Worm (Caenorhabditis elegans) whole organism, L2 larva: ENCODE results near the gene clec-183.

Source experiments
- ama-1 ChIP-seq: fragments of 150-350 bp; optimal IDR thresholded peaks from 2 replicates; lab custom pipeline; 2018; ENCODE audit warnings: inconsistent platforms
- blmp-1 ChIP-seq: sonication (generic microtip); optimal IDR thresholded peaks from 2 replicates; lab custom pipeline; 2017; ENCODE audit warnings: missing genetic modification characterization, mild to moderate bottlenecking, missing compliant biosample characterization, antibody characterized with exemption, moderate library complexity; ENCODE audit not compliant: insufficient read depth
- elt-3 ChIP-seq: sonication (generic microtip); optimal IDR thresholded peaks from 2 replicates; lab custom pipeline; 2017; ENCODE audit warnings: missing biosample characterization, missing genetic modification characterization
- nhr-11 ChIP-seq: fragments of 150-350 bp; optimal IDR thresholded peaks from 2 replicates; lab custom pipeline; 2014; ENCODE audit warnings: missing biosample characterization, missing genetic modification characterization
- nhr-23 ChIP-seq: fragments of 150-350 bp; optimal IDR thresholded peaks from 2 replicates; lab custom pipeline; 2014; ENCODE audit warnings: missing biosample characterization, missing genetic modification reagents, missing genetic modification characterization
- nhr-237 ChIP-seq: fragments of 150-350 bp; optimal IDR thresholded peaks from 2 replicates; lab custom pipeline; 2014; ENCODE audit warnings: missing biosample characterization, missing genetic modification characterization
- nhr-25 ChIP-seq: fragments of 150-350 bp; sonication (generic microtip); optimal IDR thresholded peaks from 3 replicates; lab custom pipeline; 2014; ENCODE audit warnings: missing biosample characterization, missing genetic modification characterization
- nhr-77 ChIP-seq: fragments of 150-350 bp; optimal IDR thresholded peaks from 2 replicates; lab custom pipeline; 2014; ENCODE audit warnings: missing biosample characterization, missing genetic modification characterization
- unc-55 ChIP-seq: fragments of 150-350 bp; sonication (generic microtip); optimal IDR thresholded peaks from 3 replicates; lab custom pipeline; 2014; ENCODE audit warnings: missing biosample characterization, missing genetic modification reagents, missing genetic modification characterization
- unc-62 ChIP-seq: fragments of 150-350 bp; optimal IDR thresholded peaks from 2 replicates; lab custom pipeline; 2014; ENCODE audit warnings: missing biosample characterization, missing genetic modification reagents, missing genetic modification characterization

DNA sequence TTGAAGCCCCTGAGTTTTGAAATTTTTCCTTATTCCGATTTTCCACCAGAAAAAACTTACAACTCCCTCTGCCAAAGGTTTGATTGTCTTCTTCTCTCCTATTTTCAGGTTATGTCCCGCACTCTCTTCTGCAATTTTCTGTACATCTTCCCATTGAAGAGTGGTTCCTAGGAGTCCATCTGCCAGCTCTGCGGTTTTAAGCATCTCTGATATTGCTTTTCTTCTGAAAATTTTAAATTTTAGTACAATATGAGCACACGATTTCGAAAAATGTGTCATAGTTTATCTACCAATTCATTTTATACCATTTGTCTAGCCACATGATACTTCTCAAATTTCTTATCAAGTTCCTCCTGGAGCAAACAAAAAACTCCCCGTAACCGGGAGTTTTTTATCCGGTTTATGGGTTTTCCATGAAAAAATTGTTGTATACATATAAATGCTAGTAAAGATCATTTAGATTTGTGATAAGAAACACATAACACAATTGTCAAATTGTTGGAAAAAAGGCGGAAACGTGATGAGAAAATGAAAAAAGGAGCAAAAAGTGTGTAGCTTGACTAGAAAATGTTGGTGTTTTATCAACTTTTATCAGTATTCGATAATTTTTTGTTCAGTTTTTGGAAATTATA is 16.8 kb upstream of the clec-183 start:
- TF ChIP-seq unc-62 (GFP tag; lab: Kevin White, UChicago): no peak
- TF ChIP-seq blmp-1 (tag; lab: Kevin White, UChicago): no peak
- no peak for TF ChIP-seq ama-1 (lab: Kevin White, UChicago)
- TF ChIP-seq nhr-25 (tag; lab: Kevin White, UChicago): no peak
- TF ChIP-seq nhr-23 (tag; lab: Kevin White, UChicago): no peak
- no peak for TF ChIP-seq nhr-11
- no peak for TF ChIP-seq nhr-77 (tag; lab: Kevin White, UChicago)
- TF ChIP-seq unc-55 (GFP tag; lab: Kevin White, UChicago): no peak
- TF ChIP-seq nhr-237 (tag; lab: Kevin White, UChicago): no peak
- TF ChIP-seq elt-3 (tag; lab: Kevin White, UChicago): no peak
